Worm (Caenorhabditis elegans) whole organism, early embryonic: ENCODE results near the gene Y54G11A.2.

ENCODE experiments used
- F13C5.2 ChIP-seq: sonication (generic microtip); optimal IDR thresholded peaks from 2 replicates; lab custom pipeline; 2017; ENCODE audit warnings: mild to moderate bottlenecking, missing genetic modification characterization, inconsistent platforms, missing compliant biosample characterization
- ama-1 ChIP-seq: fragments of 150-350 bp; optimal IDR thresholded peaks from 2 replicates; lab custom pipeline; 2014
- ceh-36 ChIP-seq: sonication (generic microtip); optimal IDR thresholded peaks from 2 replicates; lab custom pipeline; 2016; ENCODE audit warnings: missing genetic modification characterization, inconsistent platforms, missing compliant biosample characterization
- ets-7 ChIP-seq: sonication (generic microtip); optimal IDR thresholded peaks from 2 replicates; lab custom pipeline; 2016; ENCODE audit warnings: missing genotype, missing genetic modification characterization, missing compliant biosample characterization
- flt-1 ChIP-seq: fragments of 200-800 bp; sonication (Bioruptor generic); IDR thresholded peaks from 2 replicates; pipeline ENCODE4 v1.3.6; 2022; ENCODE audit warnings: missing genetic modification characterization, missing compliant biosample characterization
- tbx-11 ChIP-seq: fragments of 200-800 bp; sonication (Bioruptor generic); IDR thresholded peaks from 2 replicates; pipeline ENCODE4 v1.3.6; 2022; ENCODE audit warnings: missing genetic modification characterization, missing compliant biosample characterization

- no peak for TF ChIP-seq F13C5.2 (tag; lab: Kevin White, UChicago)
- no peak for TF ChIP-seq ama-1
- no peak for TF ChIP-seq ets-7 (tag; lab: Kevin White, UChicago)
- no peak for TF ChIP-seq tbx-11 (GFP tag; lab: Robert Waterston, UW)
- no peak for TF ChIP-seq flt-1 (GFP tag; lab: Robert Waterston, UW)
- TF ChIP-seq ceh-36 (tag; lab: Kevin White, UChicago) = no peak
Observed at ce11 chrII:14244457-14245254, 7.5 kb upstream of the Y54G11A.2 start.
